Worm (Caenorhabditis elegans): ENCODE data around the gene T13F2.4.

- TF ChIP-seq tbx-11 (GFP tag; IDR thresholded peaks at IDR 0.05), result no peak
- no peak for TF ChIP-seq tbx-37 (GFP tag; conservative IDR thresholded peaks at IDR 0.05)
- TF ChIP-seq hmbx-1 (tag; optimal IDR thresholded peaks at IDR 0.05), result no peak
- TF ChIP-seq ama-1 (optimal IDR thresholded peaks at IDR 0.05), result no peak
- no peak for TF ChIP-seq B0310.2 (tag; optimal IDR thresholded peaks at IDR 0.05)
- no peak for TF ChIP-seq aly-1 (tag; optimal IDR thresholded peaks at IDR 0.05)
- no peak for TF ChIP-seq pes-1 (GFP tag; IDR thresholded peaks at IDR 0.05)
- no peak for TF ChIP-seq scrt-1 (GFP tag; IDR thresholded peaks at IDR 0.05)
- TF ChIP-seq ceh-36 (tag; optimal IDR thresholded peaks at IDR 0.05), result no peak
- TF ChIP-seq hmg-4 (GFP tag; optimal IDR thresholded peaks at IDR 0.05), result no peak
- TF ChIP-seq ceh-13 (GFP tag; optimal IDR thresholded peaks at IDR 0.05), result no peak
- TF ChIP-seq hnd-1 (tag; optimal IDR thresholded peaks at IDR 0.05), result no peak
- TF ChIP-seq tra-4 (tag; optimal IDR thresholded peaks at IDR 0.05), result no peak
- no peak for TF ChIP-seq sea-1 (GFP tag; conservative IDR thresholded peaks at IDR 0.05)
Measured at ce11 chrIV:9757425-9757740, 32.2 kb upstream of the T13F2.4 start, which contains the start of gene nhr-97.
